Worm (Caenorhabditis elegans) whole organism, L2 larva: ENCODE results near the gene Y41E3.18.
A peak's percentile ranks its signal among the peaks of the same experiment; 100 is the strongest.

Experiments
- C34F6.9 ChIP-seq: fragments of 150-350 bp; optimal IDR thresholded peaks from 2 replicates; lab custom pipeline; 2014; ENCODE audit warnings: missing biosample characterization, missing genetic modification characterization
- F13H6.1 ChIP-seq: sonication (generic microtip); optimal IDR thresholded peaks from 2 replicates; lab custom pipeline; 2016; ENCODE audit warnings: missing genetic modification characterization, missing compliant biosample characterization
- R02D3.7 ChIP-seq: fragments of 150-350 bp; optimal IDR thresholded peaks from 2 replicates; lab custom pipeline; 2014; ENCODE audit warnings: missing biosample characterization, missing genetic modification characterization
- Y55F3AM.14 ChIP-seq: fragments of 200-800 bp; sonication (Bioruptor generic); optimal IDR thresholded peaks from 2 replicates; lab custom pipeline; 2018; ENCODE audit warnings: mild to moderate bottlenecking, missing genetic modification characterization, missing compliant biosample characterization
- ZK546.5 ChIP-seq: sonication (generic microtip); optimal IDR thresholded peaks from 2 replicates; lab custom pipeline; 2017; ENCODE audit warnings: missing biosample characterization, missing genetic modification characterization
- aly-2 ChIP-seq: fragments of 150-350 bp; optimal IDR thresholded peaks from 2 replicates; lab custom pipeline; 2014; ENCODE audit warnings: missing biosample characterization, missing genetic modification characterization
- ama-1 ChIP-seq: fragments of 150-350 bp; optimal IDR thresholded peaks from 2 replicates; lab custom pipeline; 2018; ENCODE audit warnings: inconsistent platforms
- ceh-82 ChIP-seq: fragments of 150-350 bp; optimal IDR thresholded peaks from 2 replicates; lab custom pipeline; 2014; ENCODE audit warnings: missing biosample characterization, missing genetic modification characterization
- crh-2 ChIP-seq: sonication (generic microtip); optimal IDR thresholded peaks from 2 replicates; lab custom pipeline; 2017; ENCODE audit warnings: missing biosample characterization, missing genetic modification characterization
- egl-27 ChIP-seq: sonication (generic microtip); optimal IDR thresholded peaks from 3 replicates; lab custom pipeline; 2017; ENCODE audit warnings: missing biosample characterization, missing genetic modification reagents, missing genetic modification characterization
- elt-1 ChIP-seq: fragments of 150-350 bp; optimal IDR thresholded peaks from 2 replicates; lab custom pipeline; 2014; ENCODE audit warnings: missing biosample characterization, missing genetic modification characterization
- elt-3 ChIP-seq: sonication (generic microtip); optimal IDR thresholded peaks from 2 replicates; lab custom pipeline; 2017; ENCODE audit warnings: missing biosample characterization, missing genetic modification characterization
- fos-1 ChIP-seq: fragments of 150-350 bp; optimal IDR thresholded peaks from 2 replicates; lab custom pipeline; 2014; ENCODE audit warnings: missing biosample characterization, missing genetic modification characterization
- gmeb-1 ChIP-seq: fragments of 150-350 bp; optimal IDR thresholded peaks from 2 replicates; lab custom pipeline; 2014; ENCODE audit warnings: missing biosample characterization, missing genetic modification characterization
- lin-11 ChIP-seq: fragments of 150-350 bp; sonication (generic microtip); optimal IDR thresholded peaks from 2 replicates; lab custom pipeline; 2014; ENCODE audit warnings: missing biosample characterization, missing genetic modification characterization, inconsistent platforms, mixed read lengths
- lin-13 ChIP-seq: fragments of 150-350 bp; optimal IDR thresholded peaks from 2 replicates; lab custom pipeline; 2014; ENCODE audit warnings: missing biosample characterization, missing genetic modification reagents, missing genetic modification characterization
- lsy-2 ChIP-seq, 2 experiments: fragments of 150-350 bp in 1 of 2; sonication (generic microtip) in 1 of 2; optimal IDR thresholded peaks; 2 replicates each; lab custom pipeline; 2014 to 2017; ENCODE audit warnings: missing biosample characterization in 2 of 2, missing genetic modification characterization in 2 of 2
- mab-5 ChIP-seq: fragments of 150-350 bp; optimal IDR thresholded peaks from 2 replicates; lab custom pipeline; 2014; ENCODE audit warnings: missing biosample characterization, missing genetic modification characterization
- mbf-1 ChIP-seq: sonication (generic microtip); optimal IDR thresholded peaks from 2 replicates; lab custom pipeline; 2017; ENCODE audit warnings: missing biosample characterization, missing genetic modification characterization
- mdl-1 ChIP-seq, 2 experiments: fragments of 150-350 bp in 1 of 2; sonication (generic microtip) in 1 of 2; optimal IDR thresholded peaks; 2 replicates each; lab custom pipeline; 2017; ENCODE audit warnings: missing biosample characterization in 2 of 2, missing genetic modification characterization in 2 of 2
- nhr-10 ChIP-seq: sonication (generic microtip); optimal IDR thresholded peaks from 2 replicates; lab custom pipeline; 2017; ENCODE audit warnings: missing biosample characterization, missing genetic modification characterization
- nhr-12 ChIP-seq: fragments of 150-350 bp; optimal IDR thresholded peaks from 2 replicates; lab custom pipeline; 2014; ENCODE audit warnings: missing biosample characterization, missing genetic modification characterization
- nhr-129 ChIP-seq: fragments of 150-350 bp; optimal IDR thresholded peaks from 2 replicates; lab custom pipeline; 2014; ENCODE audit warnings: missing biosample characterization, missing genetic modification characterization
- nhr-21 ChIP-seq: fragments of 150-350 bp; optimal IDR thresholded peaks from 2 replicates; lab custom pipeline; 2014; ENCODE audit warnings: missing biosample characterization, missing genetic modification characterization
- nhr-25 ChIP-seq: fragments of 150-350 bp; sonication (generic microtip); optimal IDR thresholded peaks from 3 replicates; lab custom pipeline; 2014; ENCODE audit warnings: missing biosample characterization, missing genetic modification characterization
- nhr-6 ChIP-seq: fragments of 150-350 bp; optimal IDR thresholded peaks from 2 replicates; lab custom pipeline; 2014; ENCODE audit warnings: missing biosample characterization, missing genetic modification characterization
- nhr-77 ChIP-seq: fragments of 150-350 bp; optimal IDR thresholded peaks from 2 replicates; lab custom pipeline; 2014; ENCODE audit warnings: missing biosample characterization, missing genetic modification characterization
- sem-4 ChIP-seq: fragments of 150-350 bp; optimal IDR thresholded peaks from 2 replicates; lab custom pipeline; 2014; ENCODE audit warnings: missing biosample characterization, missing genetic modification reagents, missing genetic modification characterization
- skn-1 ChIP-seq: sonication (generic microtip); optimal IDR thresholded peaks from 2 replicates; lab custom pipeline; 2017; ENCODE audit warnings: missing biosample characterization, missing genetic modification characterization
- sma-3 ChIP-seq: sonication (generic microtip); optimal IDR thresholded peaks from 2 replicates; lab custom pipeline; 2016; ENCODE audit warnings: missing genetic modification reagents, missing genetic modification characterization, missing compliant biosample characterization
- sma-9 ChIP-seq, 2 experiments: fragments of 150-350 bp in 1 of 2; sonication (generic microtip) in 1 of 2; optimal IDR thresholded peaks; 2 replicates each; lab custom pipeline; 2014 to 2016; ENCODE audit warnings: missing genetic modification characterization in 2 of 2, mild to moderate bottlenecking in 1 of 2, missing biosample characterization in 1 of 2, missing compliant biosample characterization in 1 of 2, missing genetic modification reagents in 1 of 2, moderate library complexity in 1 of 2
- snpc-4 ChIP-seq: fragments of 150-350 bp; optimal IDR thresholded peaks from 2 replicates; lab custom pipeline; 2014; ENCODE audit warnings: missing biosample characterization, missing genetic modification characterization
- unc-39 ChIP-seq: fragments of 150-350 bp; optimal IDR thresholded peaks from 2 replicates; lab custom pipeline; 2014; ENCODE audit warnings: missing biosample characterization, missing genetic modification characterization
- unc-55 ChIP-seq: fragments of 150-350 bp; sonication (generic microtip); optimal IDR thresholded peaks from 3 replicates; lab custom pipeline; 2014; ENCODE audit warnings: missing biosample characterization, missing genetic modification reagents, missing genetic modification characterization
- unc-62 ChIP-seq: fragments of 150-350 bp; optimal IDR thresholded peaks from 2 replicates; lab custom pipeline; 2014; ENCODE audit warnings: missing biosample characterization, missing genetic modification reagents, missing genetic modification characterization
- zag-1 ChIP-seq: fragments of 150-350 bp; optimal IDR thresholded peaks from 2 replicates; lab custom pipeline; 2014; ENCODE audit warnings: missing biosample characterization, missing genetic modification characterization
- ztf-1 ChIP-seq: fragments of 200-800 bp; sonication (Bioruptor generic); conservative IDR thresholded peaks from 2 replicates; pipeline ENCODE4 v1.3.6; 2022; ENCODE audit warnings: missing genetic modification characterization, missing compliant biosample characterization
- ztf-11 ChIP-seq: sonication (generic microtip); optimal IDR thresholded peaks from 2 replicates; lab custom pipeline; 2017; ENCODE audit warnings: missing biosample characterization, missing genetic modification characterization
- ztf-4 ChIP-seq: fragments of 150-350 bp; optimal IDR thresholded peaks from 2 replicates; lab custom pipeline; 2014; ENCODE audit warnings: missing biosample characterization, missing genetic modification characterization

Gene Y41E3.18

DNA sequence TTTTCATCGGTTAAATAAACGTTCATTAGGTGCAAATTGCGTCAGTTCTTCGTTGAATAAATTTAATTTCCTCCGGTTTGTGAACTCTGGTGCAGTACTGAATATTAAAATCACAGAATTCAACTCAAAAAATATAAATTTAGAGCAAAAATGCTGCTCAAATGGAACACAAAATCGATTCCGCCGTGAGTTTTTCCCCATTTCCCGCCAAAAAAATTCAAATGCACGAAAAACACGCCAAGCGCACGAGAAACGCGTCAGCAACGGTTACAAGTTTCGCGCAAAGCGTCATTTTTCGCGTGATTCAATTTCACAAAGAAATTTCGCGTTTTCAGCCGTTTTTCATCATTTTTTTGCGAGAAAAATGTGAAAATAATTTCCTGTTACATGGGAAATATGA is 26.1 kb downstream of the Y41E3.18 start, which contains the start of gene hrpu-1:
hrpu-1 (plus strand) TSS at position 140 of the 400 bp plus-strand sequence.
- peak; percentile 47 for TF ChIP-seq zag-1 (tag; lab: Kevin White, UChicago)
- TF ChIP-seq gmeb-1, result peak; percentile 94
- TF ChIP-seq mbf-1 (tag; lab: Kevin White, UChicago), result no peak
- TF ChIP-seq snpc-4 (tag; lab: Kevin White, UChicago), result peak; percentile 53
- TF ChIP-seq skn-1 (tag; lab: Kevin White, UChicago), result no peak
- no peak for TF ChIP-seq aly-2
- TF ChIP-seq sem-4, result peak; percentile 7
- peak; percentile 71 for TF ChIP-seq nhr-21 (tag; lab: Kevin White, UChicago)
- TF ChIP-seq ztf-4, result peak; percentile 65
- TF ChIP-seq lin-11 (tag; lab: Kevin White, UChicago), result peak; percentile 55
- peak; percentile 81 for TF ChIP-seq crh-2 (tag; lab: Kevin White, UChicago)
- TF ChIP-seq sma-9 (GFP tag; optimal IDR thresholded peaks at IDR 0.05; lab: Kevin White, UChicago), result peak; percentile 64
- no peak for TF ChIP-seq sma-9 (tag; optimal IDR thresholded peaks at IDR 0.05; lab: Kevin White, UChicago)
- no peak for TF ChIP-seq nhr-10 (tag; lab: Kevin White, UChicago)
- no peak for TF ChIP-seq elt-3 (tag; lab: Kevin White, UChicago)
- TF ChIP-seq lsy-2 (tag; optimal IDR thresholded peaks at IDR 0.05; lab: Kevin White, UChicago), result peak; percentile 86 to 90
- TF ChIP-seq C34F6.9 (tag; lab: Kevin White, UChicago), result peak; percentile 95
- peak; percentile 57 for TF ChIP-seq sma-3 (GFP tag; lab: Kevin White, UChicago)
- peak; percentile 10 for TF ChIP-seq mab-5 (tag; lab: Kevin White, UChicago)
- TF ChIP-seq fos-1 (tag; lab: Kevin White, UChicago), result peak; percentile 44
- TF ChIP-seq R02D3.7, result no peak
- no peak for TF ChIP-seq ceh-82 (tag; lab: Kevin White, UChicago)
- no peak for TF ChIP-seq ZK546.5 (tag; lab: Kevin White, UChicago)
- peak; percentile 12 for TF ChIP-seq nhr-6 (tag; lab: Kevin White, UChicago)
- no peak for TF ChIP-seq nhr-77
- TF ChIP-seq F13H6.1 (tag; lab: Kevin White, UChicago), result peak; percentile 63
- peak; percentile 84 for TF ChIP-seq lin-13
- TF ChIP-seq nhr-129 (tag; lab: Kevin White, UChicago), result peak; percentile 96
- no peak for TF ChIP-seq nhr-12 (tag; lab: Kevin White, UChicago)
- TF ChIP-seq ztf-1, result no peak
- TF ChIP-seq nhr-25, result peak; percentile 81
- peak; percentile 46 for TF ChIP-seq ama-1 (lab: Kevin White, UChicago)
- TF ChIP-seq mdl-1 (tag; optimal IDR thresholded peaks at IDR 0.05; lab: Kevin White, UChicago), result no peak
- TF ChIP-seq unc-55 (GFP tag; lab: Kevin White, UChicago), result peak; percentile 81
- TF ChIP-seq, all 48 proteins: peak for 21

DNA sequence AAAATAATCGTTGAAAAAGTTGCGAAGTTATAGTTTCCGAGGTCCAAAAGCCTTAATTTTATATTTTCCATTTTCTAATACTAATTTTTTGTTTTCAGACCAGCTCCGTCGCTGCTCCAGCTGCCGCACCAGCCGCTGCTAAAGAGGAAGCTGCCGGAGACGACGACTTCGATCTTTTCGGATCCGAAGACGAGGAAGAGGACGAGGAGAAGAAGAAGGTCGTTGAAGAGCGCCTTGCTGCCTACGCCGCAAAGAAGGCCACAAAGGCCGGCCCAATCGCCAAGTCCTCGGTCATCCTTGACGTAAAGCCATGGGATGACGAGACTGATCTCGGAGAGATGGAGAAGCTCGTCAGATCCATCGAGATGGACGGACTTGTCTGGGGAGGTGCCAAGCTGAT is 26.7 kb downstream of the Y41E3.18 start:
- TF ChIP-seq lsy-2 (tag; optimal IDR thresholded peaks at IDR 0.05; lab: Kevin White, UChicago), result no peak
- no peak for TF ChIP-seq ZK546.5 (tag; lab: Kevin White, UChicago)
- TF ChIP-seq unc-39 (tag; lab: Kevin White, UChicago), result no peak

DNA sequence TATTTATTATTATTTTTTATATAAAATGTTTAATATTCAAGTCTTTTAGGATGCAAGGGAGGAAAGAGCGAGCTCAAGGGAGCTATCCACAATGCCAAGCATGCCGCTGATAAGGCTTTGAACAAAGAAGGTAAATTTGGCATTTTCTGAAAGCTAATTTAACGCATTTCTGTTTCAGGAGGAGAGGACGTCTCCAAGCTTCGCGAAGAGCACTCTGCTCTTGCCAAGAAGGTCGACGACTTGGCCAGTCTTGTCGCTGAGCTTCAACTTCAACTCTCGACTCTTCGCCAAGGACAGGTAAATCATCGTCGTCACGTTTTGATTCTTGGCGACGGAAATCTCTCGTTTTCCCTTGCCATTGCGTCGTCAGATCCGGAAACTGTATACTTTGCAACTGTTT is 28.1 kb downstream of the Y41E3.18 start:
- TF ChIP-seq nhr-129 (tag; lab: Kevin White, UChicago) (no peak), gmeb-1 (no peak), zag-1 (tag; lab: Kevin White, UChicago) (no peak), ZK546.5 (tag; lab: Kevin White, UChicago) (no peak), elt-3 (tag; lab: Kevin White, UChicago) (no peak), unc-39 (tag; lab: Kevin White, UChicago) (no peak), snpc-4 (tag; lab: Kevin White, UChicago) (no peak), unc-55 (GFP tag; lab: Kevin White, UChicago) (no peak), elt-1 (tag; lab: Kevin White, UChicago) (no peak), fos-1 (tag; lab: Kevin White, UChicago) (no peak), nhr-10 (tag; lab: Kevin White, UChicago) (no peak), egl-27 (tag; lab: Kevin White, UChicago) (no peak), ztf-11 (no peak), sma-3 (GFP tag; lab: Kevin White, UChicago) (no peak), aly-2 (no peak), unc-62 (GFP tag; lab: Kevin White, UChicago) (no peak), ceh-82 (tag; lab: Kevin White, UChicago) (no peak), Y55F3AM.14 (GFP tag; lab: Kevin White, UChicago) (no peak), R02D3.7 (no peak)
